Worm (Caenorhabditis elegans): ENCODE data around the gene Y47D3A.32.

Y47D3A.32 gene

ce11 chrIII:11241583-11242187 is 10.5 kb upstream of the Y47D3A.32 start:
- TF ChIP-seq unc-98 (GFP tag; IDR thresholded peaks at IDR 0.05) (no peak), blmp-1 (tag; optimal IDR thresholded peaks at IDR 0.05) (peak; percentile 91), mep-1 (tag; optimal IDR thresholded peaks at IDR 0.05) (no peak), nhr-85 (tag) (peak; percentile 60), nhr-12 (tag; optimal IDR thresholded peaks at IDR 0.05) (no peak), zag-1 (tag; optimal IDR thresholded peaks at IDR 0.05) (no peak), nhr-77 (tag; optimal IDR thresholded peaks at IDR 0.05) (no peak), skn-1 (tag; optimal IDR thresholded peaks at IDR 0.05) (no peak), alr-1 (tag; optimal IDR thresholded peaks at IDR 0.05; ENCODE audit: borderline replicate concordance) (no peak), nhr-11 (tag; optimal IDR thresholded peaks at IDR 0.05) (no peak), ceh-88 (GFP tag; IDR thresholded peaks at IDR 0.05) (no peak), nhr-28 (tag; optimal IDR thresholded peaks at IDR 0.05) (no peak), efl-1 (optimal IDR thresholded peaks at IDR 0.05) (no peak), efl-1 (GFP tag; optimal IDR thresholded peaks at IDR 0.05 in 1 of 2) (no peak), nhr-71 (tag; optimal IDR thresholded peaks at IDR 0.05) (no peak)

ce11 chrIII:11243421-11243820 is 8.8 kb upstream of the Y47D3A.32 start:
- peak; percentile 60 to 84 for TF ChIP-seq lsy-2 (tag; optimal IDR thresholded peaks at IDR 0.05)
- no peak for TF ChIP-seq pqm-1 (tag; optimal IDR thresholded peaks at IDR 0.05)
- TF ChIP-seq ztf-4 (tag; optimal IDR thresholded peaks at IDR 0.05): peak; percentile 49
- TF ChIP-seq ceh-88 (GFP tag; IDR thresholded peaks at IDR 0.05): no peak
- peak; percentile 57 for TF ChIP-seq jun-1 (tag; optimal IDR thresholded peaks at IDR 0.05)
- peak; percentile 68 for TF ChIP-seq skn-1 (tag; optimal IDR thresholded peaks at IDR 0.05)
- TF ChIP-seq ets-5 (GFP tag; IDR thresholded peaks at IDR 0.05): no peak
- peak; percentile 68 for TF ChIP-seq nhr-90 (tag; optimal IDR thresholded peaks at IDR 0.05; ENCODE audit: poor library complexity)
- TF ChIP-seq tlp-1 (tag; optimal IDR thresholded peaks at IDR 0.05): no peak
- TF ChIP-seq blmp-1 (tag; optimal IDR thresholded peaks at IDR 0.05): peak; percentile 89
- TF ChIP-seq lin-39 (tag; optimal IDR thresholded peaks at IDR 0.05): no peak
- TF ChIP-seq efl-3 (GFP tag; optimal IDR thresholded peaks at IDR 0.05): no peak
- no peak for TF ChIP-seq unc-30 (tag; optimal IDR thresholded peaks at IDR 0.05)
- peak; percentile 72 for TF ChIP-seq nhr-47 (tag; optimal IDR thresholded peaks at IDR 0.05)
- no peak for TF ChIP-seq nhr-84 (tag; optimal IDR thresholded peaks at IDR 0.05)
- no peak for TF ChIP-seq unc-86 (tag; optimal IDR thresholded peaks at IDR 0.05)
- peak; percentile 70 to 75 for TF ChIP-seq lin-35 (GFP tag; optimal IDR thresholded peaks at IDR 0.05)
- TF ChIP-seq unc-98 (GFP tag; IDR thresholded peaks at IDR 0.05): no peak
- TF ChIP-seq ces-1 (GFP tag; optimal IDR thresholded peaks at IDR 0.05): no peak
- TF ChIP-seq zip-4 (GFP tag; optimal IDR thresholded peaks at IDR 0.05): no peak
- peak; percentile 11 to 51 (median 50) for TF ChIP-seq dpl-1 (GFP tag; optimal IDR thresholded peaks at IDR 0.05)
- peak; percentile 68 for TF ChIP-seq nhr-77 (tag; optimal IDR thresholded peaks at IDR 0.05)
- peak; percentile 83 for TF ChIP-seq fos-1 (tag; optimal IDR thresholded peaks at IDR 0.05)
- peak; percentile 8 for TF ChIP-seq snpc-4 (tag; optimal IDR thresholded peaks at IDR 0.05)
- peak; percentile 60 for TF ChIP-seq tbx-2 (tag; optimal IDR thresholded peaks at IDR 0.05)
- peak; percentile 94 for TF ChIP-seq nhr-19 (GFP tag; conservative IDR thresholded peaks at IDR 0.05)
- no peak for TF ChIP-seq rnt-1 (tag; optimal IDR thresholded peaks at IDR 0.05)
- peak; percentile 52 for TF ChIP-seq xbp-1 (tag; optimal IDR thresholded peaks at IDR 0.05)
- TF ChIP-seq egl-27 (tag; optimal IDR thresholded peaks at IDR 0.05): no peak
- TF ChIP-seq ztf-11 (tag; optimal IDR thresholded peaks at IDR 0.05): peak in 1 of 2 experiments; percentile 4
- TF ChIP-seq nhr-76 (tag; optimal IDR thresholded peaks at IDR 0.05): no peak
- TF ChIP-seq ama-1 (optimal IDR thresholded peaks at IDR 0.05): no peak
- peak; percentile 3 for TF ChIP-seq F16B12.6 (tag; optimal IDR thresholded peaks at IDR 0.05)
- TF ChIP-seq hpl-2 (GFP tag; optimal IDR thresholded peaks at IDR 0.05): peak; percentile 12
- no peak for TF ChIP-seq ceh-8 (GFP tag; optimal IDR thresholded peaks at IDR 0.05)
- peak; percentile 23 for TF ChIP-seq lin-13 (GFP tag; optimal IDR thresholded peaks at IDR 0.05)
- no peak for TF ChIP-seq mab-9 (GFP tag; IDR thresholded peaks at IDR 0.05)
- TF ChIP-seq egl-13 (tag; optimal IDR thresholded peaks at IDR 0.05): no peak
- no peak for TF ChIP-seq ceh-90 (tag; optimal IDR thresholded peaks at IDR 0.05)
- no peak for TF ChIP-seq alr-1 (tag; optimal IDR thresholded peaks at IDR 0.05; ENCODE audit: borderline replicate concordance)
- no peak for TF ChIP-seq sptf-1 (tag; optimal IDR thresholded peaks at IDR 0.05)
- peak in 2 of 3 experiments; percentile 1 to 39 for TF ChIP-seq ceh-82 (tag; optimal IDR thresholded peaks at IDR 0.05)
- TF ChIP-seq unc-130 (tag; optimal IDR thresholded peaks at IDR 0.05): peak; percentile 67
